Fruit fly (Drosophila melanogaster) whole organism, embryonic: ENCODE results near the gene Vdup1.

Experiments used
- CG1024 ChIP-seq: fragments of 200-800 bp; sonication (Bioruptor generic); IDR thresholded peaks from 2 replicates; pipeline ENCODE4 v1.3.6; 2022; ENCODE audit warnings: missing biosample characterization, missing genetic modification characterization
- CG11085 ChIP-seq: fragments of 200-800 bp; sonication (Bioruptor generic); IDR thresholded peaks from 2 replicates; pipeline ENCODE4 v1.3.6; 2022; ENCODE audit warnings: missing biosample characterization, missing genetic modification characterization
- CG11093 ChIP-seq: fragments of 200-800 bp; sonication (Bioruptor generic); IDR thresholded peaks from 3 replicates; pipeline ENCODE4 v1.3.6; 2022; ENCODE audit warnings: missing biosample characterization, missing genetic modification characterization
- CG12071 ChIP-seq: fragments of 200-800 bp; sonication (Bioruptor generic); optimal IDR thresholded peaks from 3 replicates; lab custom pipeline; 2018; ENCODE audit warnings: missing biosample characterization, mild to moderate bottlenecking, missing genetic modification characterization
- CG12391 ChIP-seq: fragments of 200-800 bp; sonication (Bioruptor generic); optimal IDR thresholded peaks from 3 replicates; lab custom pipeline; 2018; ENCODE audit warnings: missing biosample characterization, mild to moderate bottlenecking, missing genetic modification characterization, moderate library complexity
- CG14050 ChIP-seq: fragments of 200-800 bp; sonication (Bioruptor generic); IDR thresholded peaks from 3 replicates; pipeline ENCODE4 v1.3.6; 2022; ENCODE audit warnings: missing biosample characterization, missing genetic modification characterization
- CG15479 ChIP-seq: fragments of 200-800 bp; sonication (Bioruptor generic); optimal IDR thresholded peaks from 3 replicates; lab custom pipeline; 2019; ENCODE audit warnings: missing biosample characterization, mild to moderate bottlenecking, missing genetic modification characterization, moderate library complexity
- CG15514 ChIP-seq: fragments of 200-800 bp; sonication (Bioruptor generic); optimal IDR thresholded peaks from 3 replicates; lab custom pipeline; 2017; ENCODE audit warnings: missing biosample characterization, missing genetic modification characterization, mild to moderate bottlenecking, moderate library complexity, missing genetic modification reagents
- CG17568 ChIP-seq: fragments of 200-800 bp; sonication (Bioruptor generic); optimal IDR thresholded peaks from 2 replicates; lab custom pipeline; 2018; ENCODE audit warnings: missing biosample characterization, mild to moderate bottlenecking, missing genetic modification characterization, moderate library complexity
- CG17802 ChIP-seq: fragments of 200-800 bp; sonication (Bioruptor generic); optimal IDR thresholded peaks from 2 replicates; lab custom pipeline; 2018; ENCODE audit warnings: missing biosample characterization, mild to moderate bottlenecking, missing genetic modification characterization, moderate library complexity
- CG1792 ChIP-seq: fragments of 200-800 bp; sonication (Bioruptor generic); optimal IDR thresholded peaks from 2 replicates; lab custom pipeline; 2016; ENCODE audit warnings: missing biosample characterization, missing genetic modification characterization
- CG18011 ChIP-seq: fragments of 200-800 bp; sonication (Bioruptor generic); optimal IDR thresholded peaks from 2 replicates; lab custom pipeline; 2017; ENCODE audit warnings: missing biosample characterization, missing genetic modification characterization, mild to moderate bottlenecking, moderate library complexity, missing genotype
- CG18476 ChIP-seq: fragments of 200-800 bp; sonication (Bioruptor generic); optimal IDR thresholded peaks from 2 replicates; lab custom pipeline; 2016; ENCODE audit warnings: missing biosample characterization, mild to moderate bottlenecking, missing genetic modification characterization
- CG2116 ChIP-seq: fragments of 200-800 bp; sonication (Bioruptor generic); optimal IDR thresholded peaks from 3 replicates; lab custom pipeline; 2018; ENCODE audit warnings: missing biosample characterization, mild to moderate bottlenecking, missing genetic modification characterization
- CG2202 ChIP-seq: fragments of 200-800 bp; sonication (Bioruptor generic); optimal IDR thresholded peaks from 2 replicates; lab custom pipeline; 2018; ENCODE audit warnings: missing biosample characterization, mild to moderate bottlenecking, missing genetic modification characterization
- CG2678 ChIP-seq: fragments of 200-800 bp; sonication (Bioruptor generic); optimal IDR thresholded peaks from 3 replicates; lab custom pipeline; 2019; ENCODE audit warnings: missing biosample characterization, mild to moderate bottlenecking, missing genetic modification characterization, moderate library complexity
- CG42726 ChIP-seq: fragments of 200-800 bp; sonication (Bioruptor generic); IDR thresholded peaks from 2 replicates; pipeline ENCODE4 v1.3.6; 2022; ENCODE audit warnings: missing biosample characterization, missing genetic modification characterization; ENCODE audit not compliant: partially characterized antibody
- CG4360 ChIP-seq: fragments of 200-800 bp; sonication (Bioruptor generic); IDR thresholded peaks from 2 replicates; pipeline ENCODE4 v1.3.6; 2022; ENCODE audit warnings: missing biosample characterization, missing genetic modification characterization
- CG4854 ChIP-seq: fragments of 200-800 bp; sonication (Bioruptor generic); optimal IDR thresholded peaks from 2 replicates; lab custom pipeline; 2016; ENCODE audit warnings: missing biosample characterization, missing genetic modification characterization, inconsistent platforms
- CG6813 ChIP-seq: fragments of 200-800 bp; sonication (Bioruptor generic); optimal IDR thresholded peaks from 2 replicates; lab custom pipeline; 2017; ENCODE audit warnings: missing biosample characterization, missing genetic modification characterization, mild to moderate bottlenecking, moderate library complexity, missing genetic modification reagents
- CG7556 ChIP-seq: fragments of 200-800 bp; sonication (Bioruptor generic); optimal IDR thresholded peaks from 2 replicates; lab custom pipeline; 2017; ENCODE audit warnings: missing biosample characterization, mild to moderate bottlenecking, missing genetic modification characterization
- CG8478 ChIP-seq: fragments of >200 bp; optimal IDR thresholded peaks from 2 replicates; lab custom pipeline; 2018
- CG9609 ChIP-seq: fragments of 200-800 bp; sonication (Bioruptor generic); optimal IDR thresholded peaks from 3 replicates; lab custom pipeline; 2016; ENCODE audit warnings: missing biosample characterization, missing genetic modification characterization
- Dip2 ChIP-seq: fragments of 200-800 bp; sonication (Bioruptor generic); IDR thresholded peaks from 2 replicates; pipeline ENCODE4 v1.3.6; 2022; ENCODE audit warnings: missing biosample characterization, missing genetic modification characterization
- Doc2 ChIP-seq: fragments of 200-800 bp; sonication (Bioruptor generic); IDR thresholded peaks from 2 replicates; pipeline ENCODE4 v1.3.6; 2022; ENCODE audit warnings: missing biosample characterization, missing genetic modification characterization
- Fer1 ChIP-seq: fragments of 200-800 bp; sonication (Bioruptor generic); optimal IDR thresholded peaks from 2 replicates; lab custom pipeline; 2017; ENCODE audit warnings: missing biosample characterization, mild to moderate bottlenecking, missing genetic modification characterization
- GATAe ChIP-seq: fragments of 200-800 bp; sonication (Bioruptor generic); conservative IDR thresholded peaks from 2 replicates; pipeline ENCODE4 v1.3.6; 2022; ENCODE audit warnings: missing biosample characterization, missing genetic modification characterization
- Hmx ChIP-seq: fragments of 200-800 bp; sonication (Bioruptor generic); optimal IDR thresholded peaks from 2 replicates; lab custom pipeline; 2016; ENCODE audit warnings: missing biosample characterization, missing genetic modification characterization
- Mad ChIP-seq: fragments of 200-800 bp; sonication (Bioruptor generic); optimal IDR thresholded peaks from 2 replicates; lab custom pipeline; 2016; ENCODE audit warnings: missing biosample characterization, missing genetic modification characterization
- Ravus ChIP-seq: fragments of 200-800 bp; sonication (Bioruptor generic); IDR thresholded peaks from 2 replicates; pipeline ENCODE4 v1.3.6; 2022; ENCODE audit warnings: missing biosample characterization, missing genetic modification characterization
- Scr ChIP-seq: fragments of 200-800 bp; sonication (Bioruptor generic); IDR thresholded peaks from 2 replicates; pipeline ENCODE4 v1.3.6; 2022; ENCODE audit warnings: missing biosample characterization, missing genetic modification characterization; ENCODE audit not compliant: partially characterized antibody
- Trl ChIP-seq, 3 experiments: fragments of >200 bp in 2 of 3; fragments of 200-800 bp in 1 of 3; sonication (Bioruptor generic) in 1 of 3; optimal IDR thresholded peaks; 2 replicates in 1 of 3; 3 replicates in 2 of 3; lab custom pipeline; 2016 to 2017; ENCODE audit warnings: missing biosample characterization in 1 of 3, missing genetic modification characterization in 1 of 3
- YL-1 ChIP-seq: fragments of 200-800 bp; sonication (Bioruptor generic); optimal IDR thresholded peaks from 3 replicates; lab custom pipeline; 2017; ENCODE audit warnings: missing biosample characterization, mild to moderate bottlenecking, missing genetic modification characterization
- ac ChIP-seq: fragments of 200-800 bp; sonication (Bioruptor generic); optimal IDR thresholded peaks from 3 replicates; lab custom pipeline; 2017; ENCODE audit warnings: missing biosample characterization, mild to moderate bottlenecking, missing genetic modification characterization
- bsh ChIP-seq, 2 experiments: fragments of 200-800 bp; sonication (Bioruptor generic); optimal IDR thresholded peaks; 2 replicates each; lab custom pipeline; 2017 to 2018; ENCODE audit warnings: mild to moderate bottlenecking in 2 of 2, missing biosample characterization in 2 of 2, missing genetic modification characterization in 2 of 2, moderate library complexity in 1 of 2
- cad ChIP-seq: fragments of >200 bp; optimal IDR thresholded peaks from 2 replicates; lab custom pipeline; 2017; ENCODE audit warnings: missing biosample characterization, missing genetic modification characterization
- chn ChIP-seq: fragments of 200-800 bp; sonication (Bioruptor generic); optimal IDR thresholded peaks from 2 replicates; lab custom pipeline; 2016; ENCODE audit warnings: missing biosample characterization, missing genetic modification characterization
- disco-r ChIP-seq: fragments of 200-800 bp; sonication (Bioruptor generic); optimal IDR thresholded peaks from 2 replicates; lab custom pipeline; 2016; ENCODE audit warnings: missing biosample characterization, missing genetic modification characterization
- ewg ChIP-seq: fragments of 200-800 bp; sonication (Bioruptor generic); optimal IDR thresholded peaks from 3 replicates; lab custom pipeline; 2017; ENCODE audit warnings: mild to moderate bottlenecking, missing biosample characterization, missing genetic modification reagents, missing genetic modification characterization
- fd102C ChIP-seq: fragments of 200-800 bp; sonication (Bioruptor generic); optimal IDR thresholded peaks from 2 replicates; lab custom pipeline; 2018; ENCODE audit warnings: missing biosample characterization, mild to moderate bottlenecking, missing genetic modification characterization, moderate library complexity
- gcm ChIP-seq: fragments of 200-800 bp; sonication (Bioruptor generic); optimal IDR thresholded peaks from 2 replicates; lab custom pipeline; 2019; ENCODE audit warnings: missing biosample characterization, mild to moderate bottlenecking, missing genetic modification characterization, moderate library complexity
- luna ChIP-seq: fragments of 200-800 bp; sonication (Bioruptor generic); optimal IDR thresholded peaks from 2 replicates; lab custom pipeline; 2016; ENCODE audit warnings: missing biosample characterization, missing genetic modification characterization
- p53 ChIP-seq: fragments of 200-800 bp; sonication (Bioruptor generic); optimal IDR thresholded peaks from 2 replicates; lab custom pipeline; 2016; ENCODE audit warnings: missing biosample characterization, missing genetic modification characterization
- salm ChIP-seq: fragments of 200-800 bp; sonication (Bioruptor generic); optimal IDR thresholded peaks from 2 replicates; lab custom pipeline; 2018; ENCODE audit warnings: missing biosample characterization, mild to moderate bottlenecking, missing genetic modification characterization
- sim ChIP-seq: fragments of 200-800 bp; sonication (Bioruptor generic); IDR thresholded peaks from 2 replicates; pipeline ENCODE4 v1.3.6; 2022; ENCODE audit warnings: missing biosample characterization, missing genetic modification characterization
- sna ChIP-seq: fragments of 200-800 bp; sonication (Bioruptor generic); IDR thresholded peaks from 2 replicates; pipeline ENCODE4 v1.3.6; 2022; ENCODE audit warnings: missing biosample characterization, missing genetic modification characterization; ENCODE audit not compliant: partially characterized antibody
- tll ChIP-seq, 2 experiments: fragments of 200-800 bp in 1 of 2; fragments of >200 bp in 1 of 2; sonication (Bioruptor generic) in 1 of 2; optimal IDR thresholded peaks; 2 replicates each; lab custom pipeline; 2017 to 2019; ENCODE audit warnings: missing biosample characterization in 2 of 2, missing genetic modification characterization in 2 of 2, mild to moderate bottlenecking in 1 of 2, moderate library complexity in 1 of 2
- trem ChIP-seq: fragments of 200-800 bp; optimal IDR thresholded peaks from 3 replicates; lab custom pipeline; 2019; ENCODE audit warnings: missing biosample characterization, mild to moderate bottlenecking, missing genetic modification characterization, moderate library complexity
- z ChIP-seq: fragments of 200-800 bp; sonication (Bioruptor generic); IDR thresholded peaks from 3 replicates; pipeline ENCODE4 v1.3.6; 2022; ENCODE audit warnings: missing biosample characterization, missing genetic modification characterization
- zfh2 ChIP-seq: fragments of 200-800 bp; sonication (Bioruptor generic); optimal IDR thresholded peaks from 2 replicates; lab custom pipeline; 2016; ENCODE audit warnings: missing biosample characterization, missing genetic modification characterization

Gene Vdup1

DNA sequence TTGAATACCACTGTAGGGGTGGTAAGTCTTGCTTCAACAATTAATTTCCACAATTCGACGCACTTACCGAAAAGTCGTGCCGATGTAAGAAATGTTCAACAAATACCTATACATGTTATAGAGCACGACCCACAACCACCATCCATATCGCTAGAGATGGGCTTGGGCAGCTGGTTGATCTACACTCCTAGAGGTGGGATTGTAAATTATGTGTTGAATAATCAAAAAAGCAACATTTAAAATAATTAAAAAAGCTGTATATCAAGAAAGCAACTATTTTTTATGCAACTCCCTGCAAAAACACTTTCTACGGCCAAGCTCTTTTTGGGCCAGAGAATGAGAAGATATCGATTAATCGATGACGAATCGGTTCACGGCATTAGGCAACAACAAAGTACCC, 5.5 kb upstream of the Vdup1 start, which contains the start of the genes CG34140, Mkp and Mtch (continued):
- TF ChIP-seq CG4360 (peak; percentile 71), Mad (GFP tag; lab: Kevin White, UChicago) (peak; percentile 84), Scr (GFP tag; lab: Robert Waterston, UW) (peak; percentile 98), CG18476 (peak; percentile 86), CG2202 (tag; lab: Kevin White, UChicago) (peak; percentile 71), Fer1 (peak; percentile 84), Ravus (GFP tag; lab: Robert Waterston, UW) (peak; percentile 25; the same call in 1 of the 2 replicates), GATAe (GFP tag; lab: Robert Waterston, UW) (no peak), salm (peak; percentile 68), CG11085 (GFP tag; lab: Robert Waterston, UW) (peak; percentile 65), CG2678 (no peak), CG11093 (GFP tag; lab: Robert Waterston, UW) (peak; percentile 33; the same call in 1 of the 3 replicates), disco-r (peak; percentile 54), tll (GFP tag; optimal IDR thresholded peaks at IDR 0.05; lab: Kevin White, UChicago) (no peak), sim (no peak), fd102C (GFP tag; lab: Kevin White, UChicago) (peak; percentile 27), YL-1 (peak; percentile 98), sna (peak; percentile 97), CG17568 (GFP tag; lab: Kevin White, UChicago) (no peak), CG1792 (GFP tag; lab: Kevin White, UChicago) (peak; percentile 85), CG12391 (tag; lab: Kevin White, UChicago) (peak; percentile 92), z (GFP tag; lab: Robert Waterston, UW) (no peak), CG2116 (GFP tag; lab: Kevin White, UChicago) (peak; percentile 94), ewg (GFP tag; lab: Kevin White, UChicago) (peak; percentile 73), CG6813 (GFP tag; lab: Kevin White, UChicago) (no peak), ac (GFP tag; lab: Kevin White, UChicago) (no peak), CG7556 (GFP tag; lab: Kevin White, UChicago) (peak; percentile 74), Trl (optimal IDR thresholded peaks at IDR 0.05; lab: Kevin White, UChicago) (no peak), Trl (GFP tag; optimal IDR thresholded peaks at IDR 0.05; lab: Kevin White, UChicago) (peak; percentile 93), Dip2 (no peak), cad (GFP tag; lab: Kevin White, UChicago) (no peak), bsh (GFP tag; optimal IDR thresholded peaks at IDR 0.05; lab: Kevin White, UChicago) (peak in 1 of 2 experiments; percentile 83), trem (tag; lab: Kevin White, UChicago) (peak; percentile 92), CG12071 (GFP tag; lab: Kevin White, UChicago) (no peak), CG8478 (no peak), CG4854 (GFP tag; lab: Kevin White, UChicago) (no peak), chn (GFP tag; lab: Kevin White, UChicago) (peak; percentile 94), CG9609 (GFP tag; lab: Kevin White, UChicago) (peak; percentile 83), CG18011 (GFP tag; lab: Kevin White, UChicago) (peak; percentile 92), luna (GFP tag; lab: Kevin White, UChicago) (peak; percentile 55), p53 (peak; percentile 70), CG14050 (GFP tag; lab: Robert Waterston, UW) (peak; percentile 70; the same call in 2 of the 3 replicates), CG17802 (tag; lab: Kevin White, UChicago) (peak; percentile 14), Hmx (no peak), zfh2 (GFP tag; lab: Kevin White, UChicago) (peak; percentile 89), CG15514 (GFP tag; lab: Kevin White, UChicago) (peak; percentile 84), CG15479 (no peak), Doc2 (no peak), gcm (no peak), CG1024 (GFP tag; lab: Robert Waterston, UW) (peak; percentile 48; the same call in 1 of the 2 replicates), CG42726 (0 out of 2 replicates have a peak, but pooled peaks have one; percentile 59)
